Worm (Caenorhabditis elegans) whole organism, late embryonic: Measurements from ENCODE around the gene tsct-1.
A peak's percentile ranks its signal among the peaks of the same experiment; 100 is the strongest.

Experiments used
- C08G9.2 ChIP-seq: sonication (generic microtip); optimal IDR thresholded peaks from 2 replicates; lab custom pipeline; 2016; ENCODE audit warnings: mild to moderate bottlenecking, missing genetic modification characterization, moderate library complexity, missing compliant biosample characterization
- C38D4.7 ChIP-seq: fragments of 200-800 bp; sonication (Bioruptor generic); optimal IDR thresholded peaks from 2 replicates; lab custom pipeline; 2018; ENCODE audit warnings: mild to moderate bottlenecking, missing genetic modification characterization, moderate library complexity, missing compliant biosample characterization
- F13H6.1 ChIP-seq: sonication (generic microtip); optimal IDR thresholded peaks from 2 replicates; lab custom pipeline; 2016; ENCODE audit warnings: missing genetic modification characterization, missing compliant biosample characterization
- Y22D7AL.16 ChIP-seq: sonication (generic microtip); optimal IDR thresholded peaks from 2 replicates; lab custom pipeline; 2016; ENCODE audit warnings: missing genetic modification characterization, missing compliant biosample characterization
- ahr-1 ChIP-seq: sonication (generic microtip); optimal IDR thresholded peaks from 2 replicates; lab custom pipeline; 2016; ENCODE audit warnings: missing genetic modification characterization, missing compliant biosample characterization
- ama-1 ChIP-seq: fragments of 150-350 bp; optimal IDR thresholded peaks from 2 replicates; lab custom pipeline; 2014
- ceh-14 ChIP-seq: sonication (generic microtip); optimal IDR thresholded peaks from 2 replicates; lab custom pipeline; 2016; ENCODE audit warnings: missing genotype, missing genetic modification characterization, missing compliant biosample characterization
- ceh-22 ChIP-seq: sonication (generic microtip); optimal IDR thresholded peaks from 2 replicates; lab custom pipeline; 2017; ENCODE audit warnings: missing biosample characterization, missing genetic modification characterization
- ceh-24 ChIP-seq: sonication (generic microtip); optimal IDR thresholded peaks from 2 replicates; lab custom pipeline; 2016; ENCODE audit warnings: mild to moderate bottlenecking, missing genetic modification characterization, missing compliant biosample characterization
- ceh-30 ChIP-seq: fragments of 150-350 bp; optimal IDR thresholded peaks from 2 replicates; lab custom pipeline; 2014; ENCODE audit warnings: missing biosample characterization, missing genetic modification characterization
- ceh-34 ChIP-seq: sonication (generic microtip); optimal IDR thresholded peaks from 2 replicates; lab custom pipeline; 2016; ENCODE audit warnings: mild to moderate bottlenecking, missing genetic modification characterization, missing compliant biosample characterization
- ceh-45 ChIP-seq: fragments of 200-800 bp; sonication (Bioruptor generic); IDR thresholded peaks from 2 replicates; pipeline ENCODE4 v1.3.6; 2022; ENCODE audit warnings: missing genetic modification reagents, missing genetic modification characterization, missing compliant biosample characterization
- ceh-48 ChIP-seq: sonication (generic microtip); optimal IDR thresholded peaks from 2 replicates; lab custom pipeline; 2016; ENCODE audit warnings: missing genetic modification characterization, inconsistent platforms, missing compliant biosample characterization
- ceh-6 ChIP-seq: fragments of 200-800 bp; sonication (Bioruptor generic); optimal IDR thresholded peaks from 2 replicates; lab custom pipeline; 2018; ENCODE audit warnings: mild to moderate bottlenecking, missing genetic modification characterization, missing compliant biosample characterization
- ceh-9 ChIP-seq: sonication (generic microtip); optimal IDR thresholded peaks from 2 replicates; lab custom pipeline; 2016; ENCODE audit warnings: mild to moderate bottlenecking, missing genetic modification characterization, inconsistent platforms, missing compliant biosample characterization
- che-1 ChIP-seq: sonication (generic microtip); optimal IDR thresholded peaks from 2 replicates; lab custom pipeline; 2016; ENCODE audit warnings: mild to moderate bottlenecking, missing genetic modification characterization, missing compliant biosample characterization
- dmd-4 ChIP-seq: sonication (generic microtip); optimal IDR thresholded peaks from 2 replicates; lab custom pipeline; 2016; ENCODE audit warnings: borderline replicate concordance, missing genetic modification characterization, missing compliant biosample characterization
- dve-1 ChIP-seq: sonication (generic microtip); optimal IDR thresholded peaks from 2 replicates; lab custom pipeline; 2017; ENCODE audit warnings: antibody characterized with exemption, mild to moderate bottlenecking, missing genetic modification characterization, missing compliant biosample characterization
- elt-4 ChIP-seq: sonication (generic microtip); optimal IDR thresholded peaks from 2 replicates; lab custom pipeline; 2016; ENCODE audit warnings: missing genetic modification characterization, missing compliant biosample characterization
- ets-4 ChIP-seq: sonication (generic microtip); optimal IDR thresholded peaks from 2 replicates; lab custom pipeline; 2016; ENCODE audit warnings: missing genetic modification characterization, missing compliant biosample characterization
- eyg-1 ChIP-seq: sonication (generic microtip); optimal IDR thresholded peaks from 2 replicates; lab custom pipeline; 2016; ENCODE audit warnings: missing genotype, missing genetic modification characterization, missing compliant biosample characterization
- fax-1 ChIP-seq: sonication (generic microtip); optimal IDR thresholded peaks from 2 replicates; lab custom pipeline; 2016; ENCODE audit warnings: missing genotype, missing genetic modification characterization, missing compliant biosample characterization
- fkh-10 ChIP-seq: fragments of 150-350 bp; optimal IDR thresholded peaks from 2 replicates; lab custom pipeline; 2014; ENCODE audit warnings: missing biosample characterization, missing genetic modification reagents, missing genetic modification characterization
- fkh-6 ChIP-seq: sonication (generic microtip); optimal IDR thresholded peaks from 2 replicates; lab custom pipeline; 2016; ENCODE audit warnings: missing genetic modification characterization, missing compliant biosample characterization
- gmeb-2 ChIP-seq: sonication (generic microtip); optimal IDR thresholded peaks from 2 replicates; lab custom pipeline; 2016; ENCODE audit warnings: missing genetic modification characterization, inconsistent platforms, missing compliant biosample characterization
- hlh-13 ChIP-seq: fragments of 200-800 bp; sonication (Bioruptor generic); optimal IDR thresholded peaks from 2 replicates; lab custom pipeline; 2018; ENCODE audit warnings: mild to moderate bottlenecking, missing genetic modification characterization, missing compliant biosample characterization
- hlh-15 ChIP-seq: sonication (generic microtip); optimal IDR thresholded peaks from 2 replicates; lab custom pipeline; 2016; ENCODE audit warnings: missing genetic modification characterization, missing compliant biosample characterization
- hlh-30 ChIP-seq: sonication (generic microtip); optimal IDR thresholded peaks from 2 replicates; lab custom pipeline; 2017; ENCODE audit warnings: antibody characterized with exemption, missing genetic modification characterization, missing compliant biosample characterization; ENCODE audit not compliant: insufficient read depth
- hlh-6 ChIP-seq: sonication (generic microtip); optimal IDR thresholded peaks from 2 replicates; lab custom pipeline; 2016; ENCODE audit warnings: missing genotype, missing genetic modification characterization, missing compliant biosample characterization
- hlh-8 ChIP-seq: sonication (generic microtip); optimal IDR thresholded peaks from 2 replicates; lab custom pipeline; 2016; ENCODE audit warnings: missing genotype, missing genetic modification characterization, missing compliant biosample characterization
- lin-11 ChIP-seq: fragments of 200-800 bp; sonication (Bioruptor generic); optimal IDR thresholded peaks from 2 replicates; lab custom pipeline; 2018; ENCODE audit warnings: mild to moderate bottlenecking, missing genetic modification characterization, missing compliant biosample characterization
- madf-2 ChIP-seq: sonication (generic microtip); optimal IDR thresholded peaks from 2 replicates; lab custom pipeline; 2017; ENCODE audit warnings: missing genetic modification characterization, missing compliant biosample characterization
- mec-3 ChIP-seq: sonication (generic microtip); optimal IDR thresholded peaks from 2 replicates; lab custom pipeline; 2016; ENCODE audit warnings: borderline replicate concordance, missing genetic modification characterization, missing compliant biosample characterization
- nhr-11 ChIP-seq: fragments of 150-350 bp; optimal IDR thresholded peaks from 2 replicates; lab custom pipeline; 2014; ENCODE audit warnings: missing biosample characterization, missing genetic modification characterization
- nhr-232 ChIP-seq: sonication (generic microtip); optimal IDR thresholded peaks from 2 replicates; lab custom pipeline; 2016; ENCODE audit warnings: missing genetic modification characterization, missing compliant biosample characterization
- pat-9 ChIP-seq: fragments of 200-800 bp; sonication (Bioruptor generic); optimal IDR thresholded peaks from 2 replicates; lab custom pipeline; 2018; ENCODE audit warnings: mild to moderate bottlenecking, missing genetic modification characterization, moderate library complexity, missing compliant biosample characterization
- pax-1 ChIP-seq: fragments of 150-350 bp; optimal IDR thresholded peaks from 2 replicates; lab custom pipeline; 2014; ENCODE audit warnings: missing biosample characterization, missing genetic modification characterization
- pha-2 ChIP-seq: sonication (generic microtip); optimal IDR thresholded peaks from 2 replicates; lab custom pipeline; 2017; ENCODE audit warnings: mild to moderate bottlenecking, missing genetic modification characterization, missing compliant biosample characterization
- pha-4 ChIP-seq: fragments of 150-350 bp; optimal IDR thresholded peaks from 2 replicates; lab custom pipeline; 2018; ENCODE audit warnings: missing biosample characterization, missing genetic modification reagents, missing genetic modification characterization
- pqm-1 ChIP-seq: sonication (generic microtip); optimal IDR thresholded peaks from 2 replicates; lab custom pipeline; 2016; ENCODE audit warnings: missing genetic modification characterization, missing compliant biosample characterization
- ref-2 ChIP-seq: sonication (generic microtip); optimal IDR thresholded peaks from 2 replicates; lab custom pipeline; 2016; ENCODE audit warnings: missing genetic modification characterization, missing compliant biosample characterization
- rnt-1 ChIP-seq: sonication (generic microtip); optimal IDR thresholded peaks from 2 replicates; lab custom pipeline; 2016; ENCODE audit warnings: missing genetic modification characterization, missing compliant biosample characterization
- sox-2 ChIP-seq: fragments of 200-800 bp; sonication (Bioruptor generic); IDR thresholded peaks from 2 replicates; pipeline ENCODE4 v1.3.6; 2022; ENCODE audit warnings: missing genetic modification reagents, missing genetic modification characterization, missing compliant biosample characterization
- sox-4 ChIP-seq: sonication (generic microtip); optimal IDR thresholded peaks from 2 replicates; lab custom pipeline; 2017; ENCODE audit warnings: mild to moderate bottlenecking, missing genetic modification characterization, inconsistent platforms, missing compliant biosample characterization
- syd-9 ChIP-seq: sonication (generic microtip); optimal IDR thresholded peaks from 2 replicates; lab custom pipeline; 2016; ENCODE audit warnings: mild to moderate bottlenecking, missing genetic modification characterization, moderate library complexity, missing compliant biosample characterization
- tbx-2 ChIP-seq: sonication (generic microtip); optimal IDR thresholded peaks from 2 replicates; lab custom pipeline; 2016; ENCODE audit warnings: missing genetic modification characterization, missing compliant biosample characterization
- tbx-7 ChIP-seq: sonication (generic microtip); optimal IDR thresholded peaks from 2 replicates; lab custom pipeline; 2016; ENCODE audit warnings: missing genotype, missing genetic modification characterization, missing compliant biosample characterization
- ttx-3 ChIP-seq: sonication (generic microtip); optimal IDR thresholded peaks from 2 replicates; lab custom pipeline; 2016; ENCODE audit warnings: missing genetic modification reagents, missing genetic modification characterization, missing compliant biosample characterization
- unc-42 ChIP-seq: sonication (generic microtip); optimal IDR thresholded peaks from 2 replicates; lab custom pipeline; 2016; ENCODE audit warnings: missing genotype, missing genetic modification characterization, missing compliant biosample characterization
- zip-5 ChIP-seq: sonication (generic microtip); optimal IDR thresholded peaks from 2 replicates; lab custom pipeline; 2016; ENCODE audit warnings: missing genetic modification characterization, missing compliant biosample characterization
- ztf-16 ChIP-seq: sonication (generic microtip); optimal IDR thresholded peaks from 2 replicates; lab custom pipeline; 2017; ENCODE audit warnings: missing genetic modification characterization, missing compliant biosample characterization

The tsct-1 gene

DNA sequence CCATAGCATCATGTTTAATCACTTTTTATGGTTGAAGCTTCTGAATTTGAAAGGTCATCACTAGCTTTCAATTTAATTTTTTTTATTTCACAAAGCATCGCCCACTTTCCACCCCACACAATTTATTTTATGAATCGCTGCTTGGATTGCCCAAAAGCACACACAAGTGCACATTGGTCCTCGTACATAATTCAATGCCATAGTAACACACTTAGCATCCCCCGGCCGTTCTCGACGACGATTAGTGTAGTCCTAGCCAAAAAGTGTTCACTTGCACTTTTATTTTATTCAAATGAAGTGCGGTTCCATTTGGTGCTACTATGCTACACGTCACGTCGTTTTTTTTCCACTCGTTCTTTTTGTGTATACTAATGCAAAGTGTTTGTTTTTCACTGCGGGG is 45.1 kb downstream of the tsct-1 start:
- TF ChIP-seq ceh-45 (no peak), madf-2 (tag; lab: Kevin White, UChicago) (no peak), syd-9 (no peak), ceh-24 (tag; lab: Kevin White, UChicago) (no peak), lin-11 (tag; lab: Kevin White, UChicago) (no peak), unc-42 (tag; lab: Kevin White, UChicago) (peak; percentile 91)

DNA sequence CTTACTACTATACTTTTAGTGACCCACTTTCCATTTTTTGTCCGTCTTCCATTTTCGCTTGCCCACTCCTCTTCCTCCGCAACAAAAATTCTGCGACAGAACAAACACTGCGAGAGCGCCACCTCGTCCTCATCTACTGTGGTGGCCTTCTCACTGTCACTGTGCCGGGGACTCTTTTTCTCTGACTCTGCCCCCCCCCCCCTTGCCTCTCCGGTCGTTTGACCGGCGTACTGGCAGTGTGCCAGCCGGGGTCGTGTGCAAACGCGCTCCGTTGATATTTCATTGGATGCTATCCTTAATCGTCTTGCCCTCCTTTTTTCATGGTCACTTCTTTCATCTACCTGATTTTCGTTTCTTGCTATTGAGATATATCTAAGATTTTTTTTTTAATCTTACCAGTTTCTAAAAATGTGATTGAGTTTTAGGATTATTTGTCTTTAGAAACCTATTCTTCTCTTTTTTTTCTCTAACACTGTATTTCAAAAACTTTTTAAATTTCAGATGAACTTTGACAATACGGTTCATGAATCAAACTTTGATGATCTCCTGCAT is 46.6 kb downstream of the tsct-1 start, which contains the start of gene atf-6:
Gene atf-6, plus strand, starts transcription at position 502 of the 552 bp plus-strand sequence.
- TF ChIP-seq C08G9.2 (tag; lab: Kevin White, UChicago) (peak; percentile 29), rnt-1 (tag; lab: Kevin White, UChicago) (peak; percentile 66), ceh-6 (peak; percentile 4), lin-11 (tag; lab: Kevin White, UChicago) (peak; percentile 1), hlh-6 (tag; lab: Kevin White, UChicago) (peak; percentile 45), pat-9 (no peak), pqm-1 (tag; lab: Kevin White, UChicago) (peak; percentile 7), ahr-1 (tag; lab: Kevin White, UChicago) (no peak), madf-2 (tag; lab: Kevin White, UChicago) (peak; percentile 16), hlh-13 (GFP tag; lab: Kevin White, UChicago) (no peak), ceh-48 (tag; lab: Kevin White, UChicago) (peak; percentile 24), fkh-6 (tag; lab: Kevin White, UChicago) (no peak), hlh-8 (tag; lab: Kevin White, UChicago) (peak; percentile 53), ama-1 (no peak), ttx-3 (no peak), zip-5 (tag; lab: Kevin White, UChicago) (no peak), ztf-16 (tag; lab: Kevin White, UChicago) (peak; percentile 56), sox-2 (GFP tag; lab: Robert Waterston, UW) (no peak), eyg-1 (tag; lab: Kevin White, UChicago) (peak; percentile 34), C38D4.7 (peak; percentile 4), dmd-4 (tag; lab: Kevin White, UChicago) (no peak), elt-4 (tag; lab: Kevin White, UChicago) (no peak), mec-3 (tag; lab: Kevin White, UChicago) (no peak), hlh-30 (tag; lab: Kevin White, UChicago) (peak; percentile 44), fkh-10 (GFP tag; lab: Kevin White, UChicago) (no peak), che-1 (tag; lab: Kevin White, UChicago) (peak; percentile 34), nhr-11 (tag; lab: Kevin White, UChicago) (no peak), tbx-2 (tag; lab: Kevin White, UChicago) (peak; percentile 79), pha-4 (tag; lab: Kevin White, UChicago) (no peak), syd-9 (peak; percentile 49), F13H6.1 (tag; lab: Kevin White, UChicago) (peak; percentile 9), ref-2 (peak; percentile 70), Y22D7AL.16 (tag; lab: Kevin White, UChicago) (no peak), ceh-30 (tag; lab: Kevin White, UChicago) (no peak), nhr-232 (tag; lab: Kevin White, UChicago) (no peak), fax-1 (tag; lab: Kevin White, UChicago) (no peak), ceh-34 (tag; lab: Kevin White, UChicago) (peak; percentile 91), dve-1 (peak; percentile 14), ceh-22 (tag; lab: Kevin White, UChicago) (no peak), ceh-9 (tag; lab: Kevin White, UChicago) (no peak), ceh-14 (tag; lab: Kevin White, UChicago) (peak; percentile 37), sox-4 (tag; lab: Kevin White, UChicago) (peak; percentile 9), hlh-15 (tag; lab: Kevin White, UChicago) (no peak), ceh-45 (no peak), gmeb-2 (tag; lab: Kevin White, UChicago) (peak; percentile 16), pha-2 (tag; lab: Kevin White, UChicago) (no peak), tbx-7 (tag; lab: Kevin White, UChicago) (peak; percentile 17), pax-1 (peak; percentile 36), ets-4 (tag; lab: Kevin White, UChicago) (peak; percentile 31)
